Fruit fly (Drosophila melanogaster) whole organism, embryonic: ENCODE results near the gene Frmd5.

Source experiments
- Adf1 ChIP-seq: fragments of 200-800 bp; sonication (Bioruptor generic); IDR thresholded peaks from 2 replicates; pipeline ENCODE4 v1.3.6; 2022; ENCODE audit warnings: missing biosample characterization, missing genetic modification characterization
- B-H2 ChIP-seq: fragments of 200-800 bp; sonication (Bioruptor generic); optimal IDR thresholded peaks from 2 replicates; lab custom pipeline; 2018; ENCODE audit warnings: missing biosample characterization, mild to moderate bottlenecking, missing genetic modification characterization
- BtbVII ChIP-seq: fragments of 200-800 bp; sonication (Bioruptor generic); optimal IDR thresholded peaks from 3 replicates; lab custom pipeline; 2017; ENCODE audit warnings: missing biosample characterization, mild to moderate bottlenecking, missing genetic modification characterization
- CG10267 ChIP-seq: fragments of 200-800 bp; sonication (Bioruptor generic); optimal IDR thresholded peaks from 2 replicates; lab custom pipeline; 2018; ENCODE audit warnings: missing biosample characterization, mild to moderate bottlenecking, missing genetic modification characterization, moderate library complexity
- CG10321 ChIP-seq: fragments of 200-800 bp; sonication (Bioruptor generic); IDR thresholded peaks from 2 replicates; pipeline ENCODE4 v1.3.6; 2022; ENCODE audit warnings: missing biosample characterization, missing genetic modification characterization
- CG10431 ChIP-seq: fragments of 200-800 bp; sonication (Bioruptor generic); optimal IDR thresholded peaks from 3 replicates; lab custom pipeline; 2018; ENCODE audit warnings: missing biosample characterization, mild to moderate bottlenecking, missing genetic modification characterization
- CG10654 ChIP-seq: fragments of 200-800 bp; sonication (Bioruptor generic); optimal IDR thresholded peaks from 2 replicates; lab custom pipeline; 2016; ENCODE audit warnings: missing biosample characterization, missing genetic modification characterization
- CG12391 ChIP-seq: fragments of 200-800 bp; sonication (Bioruptor generic); optimal IDR thresholded peaks from 3 replicates; lab custom pipeline; 2018; ENCODE audit warnings: missing biosample characterization, mild to moderate bottlenecking, missing genetic modification characterization, moderate library complexity
- CG12744 ChIP-seq: fragments of 200-800 bp; sonication (Bioruptor generic); optimal IDR thresholded peaks from 2 replicates; lab custom pipeline; 2016; ENCODE audit warnings: missing biosample characterization, missing genetic modification characterization
- CG13424 ChIP-seq: fragments of 200-800 bp; sonication (Bioruptor generic); optimal IDR thresholded peaks from 2 replicates; lab custom pipeline; 2019; ENCODE audit warnings: missing biosample characterization, mild to moderate bottlenecking, missing genetic modification characterization, moderate library complexity
- CG15073 ChIP-seq: fragments of 200-800 bp; sonication (Bioruptor generic); optimal IDR thresholded peaks from 2 replicates; lab custom pipeline; 2016; ENCODE audit warnings: missing biosample characterization, missing genetic modification characterization
- CG15601 ChIP-seq: fragments of 200-800 bp; sonication (Bioruptor generic); optimal IDR thresholded peaks from 3 replicates; lab custom pipeline; 2019; ENCODE audit warnings: missing biosample characterization, mild to moderate bottlenecking, missing genetic modification characterization, moderate library complexity
- CG17361 ChIP-seq: fragments of 200-800 bp; sonication (Bioruptor generic); IDR thresholded peaks from 3 replicates; pipeline ENCODE4 v1.3.6; 2022; ENCODE audit warnings: missing biosample characterization, missing genetic modification characterization
- CG18011 ChIP-seq: fragments of 200-800 bp; sonication (Bioruptor generic); optimal IDR thresholded peaks from 2 replicates; lab custom pipeline; 2017; ENCODE audit warnings: missing biosample characterization, missing genetic modification characterization, mild to moderate bottlenecking, moderate library complexity, missing genotype
- CG18262 ChIP-seq: fragments of 200-800 bp; optimal IDR thresholded peaks from 3 replicates; lab custom pipeline; 2019; ENCODE audit warnings: missing biosample characterization, mild to moderate bottlenecking, missing genetic modification characterization, moderate library complexity
- CG1832 ChIP-seq: fragments of 200-800 bp; sonication (Bioruptor generic); optimal IDR thresholded peaks from 2 replicates; lab custom pipeline; 2017; ENCODE audit warnings: missing biosample characterization, mild to moderate bottlenecking, missing genetic modification characterization, inconsistent platforms
- CG2678 ChIP-seq: fragments of 200-800 bp; sonication (Bioruptor generic); optimal IDR thresholded peaks from 3 replicates; lab custom pipeline; 2019; ENCODE audit warnings: missing biosample characterization, mild to moderate bottlenecking, missing genetic modification characterization, moderate library complexity
- CG31224 ChIP-seq: fragments of 200-800 bp; sonication (Bioruptor generic); IDR thresholded peaks from 2 replicates; pipeline ENCODE4 v1.3.6; 2022; ENCODE audit warnings: missing biosample characterization, missing genetic modification characterization
- CG34376 ChIP-seq: fragments of 200-800 bp; sonication (Bioruptor generic); optimal IDR thresholded peaks from 2 replicates; lab custom pipeline; 2018; ENCODE audit warnings: missing biosample characterization, mild to moderate bottlenecking, missing genetic modification characterization
- CG4360 ChIP-seq: fragments of 200-800 bp; sonication (Bioruptor generic); IDR thresholded peaks from 2 replicates; pipeline ENCODE4 v1.3.6; 2022; ENCODE audit warnings: missing biosample characterization, missing genetic modification characterization
- CG43689 ChIP-seq: fragments of 200-800 bp; sonication (Bioruptor generic); IDR thresholded peaks from 2 replicates; pipeline ENCODE4 v1.3.6; 2022; ENCODE audit warnings: missing biosample characterization, missing genetic modification characterization
- CG4617 ChIP-seq: fragments of 200-800 bp; sonication (Bioruptor generic); optimal IDR thresholded peaks from 3 replicates; lab custom pipeline; 2016; ENCODE audit warnings: missing biosample characterization, missing genetic modification characterization, borderline replicate concordance
- CG5245 ChIP-seq: fragments of 200-800 bp; sonication (Bioruptor generic); optimal IDR thresholded peaks from 3 replicates; lab custom pipeline; 2016; ENCODE audit warnings: missing biosample characterization, missing genetic modification characterization
- CTCF ChIP-seq: fragments of 200-800 bp; sonication (Bioruptor generic); optimal IDR thresholded peaks from 2 replicates; lab custom pipeline; 2017; ENCODE audit warnings: missing biosample characterization, mild to moderate bottlenecking, missing genetic modification characterization, moderate library complexity
- D ChIP-seq, 2 experiments: fragments of 200-800 bp in 1 of 2; fragments of >200 bp in 1 of 2; sonication (Bioruptor generic) in 1 of 2; optimal IDR thresholded peaks; 2 replicates in 1 of 2; 3 replicates in 1 of 2; lab custom pipeline; 2017; ENCODE audit warnings: mild to moderate bottlenecking in 1 of 2, missing biosample characterization in 1 of 2, missing genetic modification characterization in 1 of 2, missing genetic modification reagents in 1 of 2
- D19A ChIP-seq: fragments of 200-800 bp; optimal IDR thresholded peaks from 3 replicates; lab custom pipeline; 2019; ENCODE audit warnings: missing biosample characterization, mild to moderate bottlenecking, missing genetic modification characterization, moderate library complexity
- Dfd ChIP-seq, 2 experiments: fragments of >200 bp; optimal IDR thresholded peaks; 2 replicates each; lab custom pipeline; 2017; ENCODE audit warnings: missing biosample characterization in 2 of 2, missing genetic modification characterization in 2 of 2
- Dp ChIP-seq: fragments of 200-800 bp; sonication (Bioruptor generic); optimal IDR thresholded peaks from 2 replicates; lab custom pipeline; 2018; ENCODE audit warnings: missing biosample characterization, mild to moderate bottlenecking, missing genetic modification characterization, moderate library complexity
- E2f2 ChIP-seq: fragments of 200-800 bp; sonication (Bioruptor generic); IDR thresholded peaks from 2 replicates; pipeline ENCODE4 v1.3.6; 2022; ENCODE audit warnings: missing biosample characterization, missing genetic modification characterization
- Gsc ChIP-seq: fragments of 200-800 bp; sonication (Bioruptor generic); IDR thresholded peaks from 2 replicates; pipeline ENCODE4 v1.3.6; 2022; ENCODE audit warnings: missing biosample characterization, missing genetic modification characterization
- HmgZ ChIP-seq: fragments of 200-800 bp; sonication (Bioruptor generic); optimal IDR thresholded peaks from 2 replicates; lab custom pipeline; 2018; ENCODE audit warnings: missing biosample characterization, mild to moderate bottlenecking, missing genetic modification characterization
- Opbp ChIP-seq: fragments of 200-800 bp; sonication (Bioruptor generic); IDR thresholded peaks from 3 replicates; pipeline ENCODE4 v1.3.6; 2022; ENCODE audit warnings: missing biosample characterization, missing genetic modification characterization; ENCODE audit not compliant: partially characterized antibody
- Six4 ChIP-seq: fragments of 200-800 bp; sonication (Bioruptor generic); optimal IDR thresholded peaks from 2 replicates; lab custom pipeline; 2016; ENCODE audit warnings: missing biosample characterization, missing genetic modification characterization
- Sry-β ChIP-seq: fragments of 200-800 bp; sonication (Bioruptor generic); optimal IDR thresholded peaks from 2 replicates; lab custom pipeline; 2018; ENCODE audit warnings: missing biosample characterization, mild to moderate bottlenecking, missing genetic modification characterization, moderate library complexity
- az2 ChIP-seq: fragments of 200-800 bp; sonication (Bioruptor generic); optimal IDR thresholded peaks from 3 replicates; lab custom pipeline; 2016; ENCODE audit warnings: missing biosample characterization, missing genetic modification characterization
- eve ChIP-seq, 2 experiments: fragments of >200 bp; optimal IDR thresholded peaks; 2 replicates each; lab custom pipeline; 2017; ENCODE audit warnings: missing biosample characterization in 2 of 2, missing genetic modification characterization in 2 of 2
- ewg ChIP-seq: fragments of 200-800 bp; sonication (Bioruptor generic); optimal IDR thresholded peaks from 3 replicates; lab custom pipeline; 2017; ENCODE audit warnings: mild to moderate bottlenecking, missing biosample characterization, missing genetic modification reagents, missing genetic modification characterization
- fd3F ChIP-seq: fragments of 200-800 bp; sonication (Bioruptor generic); optimal IDR thresholded peaks from 2 replicates; lab custom pipeline; 2018; ENCODE audit warnings: missing biosample characterization, mild to moderate bottlenecking, missing genetic modification characterization, moderate library complexity
- fd96Cb ChIP-seq: fragments of 200-800 bp; sonication (Bioruptor generic); optimal IDR thresholded peaks from 2 replicates; lab custom pipeline; 2018; ENCODE audit warnings: missing biosample characterization, mild to moderate bottlenecking, missing genetic modification characterization, moderate library complexity
- gem ChIP-seq: fragments of 200-800 bp; sonication (Bioruptor generic); optimal IDR thresholded peaks from 2 replicates; lab custom pipeline; 2019; ENCODE audit warnings: missing biosample characterization, mild to moderate bottlenecking, missing genetic modification characterization, moderate library complexity
- gt ChIP-seq: fragments of 200-800 bp; sonication (Bioruptor generic); IDR thresholded peaks from 2 replicates; pipeline ENCODE4 v1.3.6; 2022; ENCODE audit warnings: missing biosample characterization, missing genetic modification characterization
- phol ChIP-seq: fragments of 200-800 bp; sonication (Bioruptor generic); optimal IDR thresholded peaks from 3 replicates; lab custom pipeline; 2018; ENCODE audit warnings: missing biosample characterization, mild to moderate bottlenecking, missing genetic modification characterization, moderate library complexity
- repo ChIP-seq: fragments of 200-800 bp; sonication (Bioruptor generic); optimal IDR thresholded peaks from 2 replicates; lab custom pipeline; 2016; ENCODE audit warnings: missing biosample characterization, missing genetic modification characterization
- slbo ChIP-seq: fragments of 200-800 bp; sonication (Bioruptor generic); IDR thresholded peaks from 2 replicates; pipeline ENCODE4 v1.3.6; 2022; ENCODE audit warnings: missing biosample characterization, missing genetic modification characterization
- sna ChIP-seq: fragments of 200-800 bp; sonication (Bioruptor generic); IDR thresholded peaks from 2 replicates; pipeline ENCODE4 v1.3.6; 2022; ENCODE audit warnings: missing biosample characterization, missing genetic modification characterization; ENCODE audit not compliant: partially characterized antibody
- sqz ChIP-seq: fragments of 200-800 bp; sonication (Bioruptor generic); optimal IDR thresholded peaks from 3 replicates; lab custom pipeline; 2018; ENCODE audit warnings: missing biosample characterization, mild to moderate bottlenecking, missing genetic modification characterization
- sug ChIP-seq: fragments of 200-800 bp; optimal IDR thresholded peaks from 2 replicates; lab custom pipeline; 2019; ENCODE audit warnings: missing biosample characterization, mild to moderate bottlenecking, missing genetic modification characterization, moderate library complexity
- tap ChIP-seq: fragments of 200-800 bp; optimal IDR thresholded peaks from 3 replicates; lab custom pipeline; 2019; ENCODE audit warnings: missing biosample characterization, mild to moderate bottlenecking, missing genetic modification characterization, moderate library complexity
- zen ChIP-seq: fragments of 200-800 bp; sonication (Bioruptor generic); optimal IDR thresholded peaks from 3 replicates; lab custom pipeline; 2018; ENCODE audit warnings: missing biosample characterization, mild to moderate bottlenecking, missing genetic modification characterization, moderate library complexity

Gene Frmd5

dm6 chr2L:10331066-10331847, 13.0 kb upstream of the Frmd5 start, which contains the start of the genes Schip1 and Cox10 (continued):
- TF ChIP-seq CG43689 (no peak), sqz (no peak), HmgZ (tag; lab: Kevin White, UChicago) (peak; percentile 19), CG17361 (GFP tag; lab: Robert Waterston, UW) (peak; percentile 26; the same call in 1 of the 3 replicates), CG2678 (no peak), Opbp (GFP tag; lab: Robert Waterston, UW) (no peak), gem (tag; lab: Kevin White, UChicago) (peak; percentile 69), BtbVII (GFP tag; lab: Kevin White, UChicago) (no peak), Gsc (GFP tag; lab: Robert Waterston, UW) (no peak), Adf1 (GFP tag; lab: Robert Waterston, UW) (no peak), CG10431 (GFP tag; lab: Kevin White, UChicago) (no peak), CG1832 (GFP tag; lab: Kevin White, UChicago) (no peak), CG15601 (tag; lab: Kevin White, UChicago) (peak; percentile 23), CTCF (GFP tag; lab: Kevin White, UChicago) (no peak), D19A (tag; lab: Kevin White, UChicago) (peak; percentile 53), CG15073 (GFP tag; lab: Kevin White, UChicago) (no peak), ewg (GFP tag; lab: Kevin White, UChicago) (peak; percentile 87), CG4617 (GFP tag; lab: Kevin White, UChicago) (peak; percentile 18), Dfd (GFP tag; optimal IDR thresholded peaks at IDR 0.05; lab: Kevin White, UChicago) (no peak), fd96Cb (tag; lab: Kevin White, UChicago) (no peak), CG34376 (GFP tag; lab: Kevin White, UChicago) (no peak), eve (GFP tag; optimal IDR thresholded peaks at IDR 0.05; lab: Kevin White, UChicago) (no peak), tap (tag; lab: Kevin White, UChicago) (peak; percentile 10), B-H2 (GFP tag; lab: Kevin White, UChicago) (peak; percentile 5), CG13424 (tag; lab: Kevin White, UChicago) (peak; percentile 40), Six4 (GFP tag; lab: Kevin White, UChicago) (no peak), CG10321 (GFP tag; lab: Robert Waterston, UW) (no peak), E2f2 (GFP tag; lab: Robert Waterston, UW) (peak; percentile 45; the same call in 1 of the 2 replicates), slbo (GFP tag; lab: Robert Waterston, UW) (no peak; the same call in 1 of the 2 replicates), CG12391 (peak; percentile 72), sna (GFP tag; lab: Robert Waterston, UW) (no peak), CG18011 (GFP tag; lab: Kevin White, UChicago) (no peak), phol (tag; lab: Kevin White, UChicago) (peak; percentile 20), CG31224 (GFP tag; lab: Robert Waterston, UW) (no peak), Sry-β (GFP tag; lab: Kevin White, UChicago) (no peak), sug (tag; lab: Kevin White, UChicago) (peak; percentile 31), gt (GFP tag; lab: Robert Waterston, UW) (no peak), az2 (GFP tag; lab: Kevin White, UChicago) (no peak), CG10654 (no peak), CG12744 (no peak), D (optimal IDR thresholded peaks at IDR 0.05; lab: Kevin White, UChicago) (no peak), D (GFP tag; optimal IDR thresholded peaks at IDR 0.05; lab: Kevin White, UChicago) (no peak), Dp (GFP tag; lab: Kevin White, UChicago) (peak; percentile 39), zen (no peak), fd3F (no peak), repo (GFP tag; lab: Kevin White, UChicago) (no peak), CG4360 (GFP tag; lab: Robert Waterston, UW) (no peak), CG5245 (GFP tag; lab: Kevin White, UChicago) (no peak), CG10267 (peak; percentile 71), CG18262 (tag; lab: Kevin White, UChicago) (peak; percentile 38)
